In the genomic region with DNA sequence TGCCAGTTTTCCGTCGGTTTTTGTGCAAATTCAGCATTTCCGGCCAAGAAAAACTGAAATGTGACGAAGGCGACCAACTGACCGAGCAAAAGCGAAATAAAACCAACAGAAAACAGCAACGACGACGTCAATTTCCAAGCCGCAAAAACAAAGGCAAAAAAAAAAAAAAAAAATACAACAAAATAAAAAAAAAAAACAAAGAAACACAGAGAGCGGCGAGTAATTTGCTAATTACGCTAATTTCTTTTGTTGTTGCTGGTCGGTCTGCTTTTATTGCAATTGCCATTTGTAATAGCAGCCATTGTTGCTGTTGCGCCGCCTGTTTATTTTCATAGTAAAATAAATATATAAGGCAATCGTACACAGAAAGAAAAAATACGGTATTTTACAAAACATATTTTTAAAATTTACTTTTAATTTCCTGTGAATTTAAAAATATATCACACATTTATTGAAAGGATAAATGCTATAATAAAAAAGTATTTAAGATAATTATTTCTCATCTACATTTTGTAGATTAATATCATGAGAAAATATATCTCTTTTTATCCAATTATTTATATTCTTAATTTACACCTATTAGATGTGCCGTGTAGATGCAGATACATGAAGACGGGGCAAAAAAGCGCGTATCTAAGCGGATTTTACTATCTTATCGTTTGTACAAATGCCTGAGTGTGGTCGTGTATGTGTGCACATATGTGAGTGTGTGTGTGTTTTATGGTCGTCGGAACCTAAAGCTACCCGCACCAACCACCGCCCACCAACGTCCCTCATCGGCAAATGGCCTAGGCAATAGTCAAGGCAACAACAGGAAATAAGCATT, we compare ENCODE assay signal across 3 fruit fly cellular contexts.
TF ChIP-seq lines count a peak whose summit lies in the region.

No protein-coding gene starts in this region.

TF ChIP-seq in whole organism, adult, 20 proteins besides CTCF, POLR2A, EP300 and RAD21 (continued from another document):
- TF ChIP-seq CG7045 (GFP tag; optimal IDR thresholded peaks at IDR 0.05; lab: Kevin White, UChicago), result peak; percentile 48
- peak; percentile 28 for TF ChIP-seq pad (GFP tag; optimal IDR thresholded peaks at IDR 0.05; lab: Kevin White, UChicago)
- TF ChIP-seq Mnt (GFP tag; optimal IDR thresholded peaks at IDR 0.05; lab: Kevin White, UChicago), result no peak
- TF ChIP-seq cic (GFP tag; optimal IDR thresholded peaks at IDR 0.05; lab: Kevin White, UChicago), result peak; percentile 95
TF ChIP-seq in whole organism, adult: peak in this region for 13.

TF ChIP-seq in whole organism, embryonic, 481 proteins besides CTCF, POLR2A, EP300 and RAD21 (continued from another document and continues in another):
- TF ChIP-seq CG10654 (GFP tag; optimal IDR thresholded peaks at IDR 0.05; lab: Kevin White, UChicago) (no peak), exex (tag; optimal IDR thresholded peaks at IDR 0.05; lab: Kevin White, UChicago) (peak; percentile 24), CG18599 (GFP tag; optimal IDR thresholded peaks at IDR 0.05; lab: Kevin White, UChicago) (peak; percentile 66), dm (GFP tag; optimal IDR thresholded peaks at IDR 0.05; lab: Kevin White, UChicago) (no peak), Ada2b (GFP tag; IDR thresholded peaks at IDR 0.05; lab: Robert Waterston, UW) (0 out of 2 replicates have a peak, but pooled peaks have one; percentile 23), CG9817 (tag; optimal IDR thresholded peaks at IDR 0.05; lab: Kevin White, UChicago) (no peak), sr (GFP tag; IDR thresholded peaks at IDR 0.05; lab: Robert Waterston, UW) (peak; percentile 86), Atf-2 (GFP tag; optimal IDR thresholded peaks at IDR 0.05; lab: Kevin White, UChicago) (no peak), Antp (GFP tag; optimal IDR thresholded peaks at IDR 0.05; lab: Kevin White, UChicago) (no peak), CG7357 (GFP tag; IDR thresholded peaks at IDR 0.05; lab: Robert Waterston, UW) (peak; percentile 38; the same call in 1 of the 3 replicates), Hmr (GFP tag; optimal IDR thresholded peaks at IDR 0.05; lab: Kevin White, UChicago) (peak; percentile 34), ken (GFP tag; IDR thresholded peaks at IDR 0.05; lab: Robert Waterston, UW) (no peak), CG12155 (GFP tag; optimal IDR thresholded peaks at IDR 0.05; lab: Kevin White, UChicago) (no peak), gsb-n (tag; optimal IDR thresholded peaks at IDR 0.05; lab: Kevin White, UChicago) (peak; percentile 19), mirr (GFP tag; optimal IDR thresholded peaks at IDR 0.05; lab: Kevin White, UChicago) (peak; percentile 68), run (tag; optimal IDR thresholded peaks at IDR 0.05; lab: Kevin White, UChicago) (peak; percentile 7), CG15269 (tag; optimal IDR thresholded peaks at IDR 0.05; lab: Kevin White, UChicago) (peak; percentile 77), CG30431 (GFP tag; optimal IDR thresholded peaks at IDR 0.05; lab: Kevin White, UChicago) (no peak), CG1832 (GFP tag; optimal IDR thresholded peaks at IDR 0.05; lab: Kevin White, UChicago) (no peak), Opbp (GFP tag; IDR thresholded peaks at IDR 0.05; lab: Robert Waterston, UW; ENCODE audit: partially characterized antibody) (no peak), CG4707 (GFP tag; optimal IDR thresholded peaks at IDR 0.05; lab: Kevin White, UChicago) (no peak), Fer2 (tag; optimal IDR thresholded peaks at IDR 0.05; lab: Kevin White, UChicago) (peak; percentile 17), E2f2 (GFP tag; IDR thresholded peaks at IDR 0.05; lab: Robert Waterston, UW) (peak; percentile 36; the same call in 1 of the 2 replicates), slp2 (GFP tag; optimal IDR thresholded peaks at IDR 0.05; lab: Kevin White, UChicago) (no peak), CG9437 (GFP tag; optimal IDR thresholded peaks at IDR 0.05; lab: Kevin White, UChicago) (peak; percentile 39), lab (GFP tag; optimal IDR thresholded peaks at IDR 0.05; lab: Kevin White, UChicago) (peak; percentile 58), fu2 (GFP tag; optimal IDR thresholded peaks at IDR 0.05; lab: Kevin White, UChicago) (no peak), Blimp-1 (GFP tag; optimal IDR thresholded peaks at IDR 0.05; lab: Kevin White, UChicago) (peak; percentile 27), cg (GFP tag; optimal IDR thresholded peaks at IDR 0.05; lab: Kevin White, UChicago) (peak; percentile 70), CG15696 (tag; optimal IDR thresholded peaks at IDR 0.05; lab: Kevin White, UChicago) (no peak), so (GFP tag; IDR thresholded peaks at IDR 0.05; lab: Robert Waterston, UW) (no peak), ara (GFP tag; IDR thresholded peaks at IDR 0.05; lab: Robert Waterston, UW) (no peak), Med (GFP tag; lab: Kevin White, UChicago) (peak; percentile 78), btn (GFP tag; optimal IDR thresholded peaks at IDR 0.05; lab: Kevin White, UChicago) (no peak), CG2875 (GFP tag; optimal IDR thresholded peaks at IDR 0.05; lab: Kevin White, UChicago) (no peak), CG18262 (tag; optimal IDR thresholded peaks at IDR 0.05; lab: Kevin White, UChicago) (peak; percentile 68), row (GFP tag; IDR thresholded peaks at IDR 0.05; lab: Robert Waterston, UW) (peak; percentile 59; the same call in 2 of the 3 replicates), HmgZ (tag; optimal IDR thresholded peaks at IDR 0.05; lab: Kevin White, UChicago) (peak; percentile 33), Poxn (GFP tag; IDR thresholded peaks at IDR 0.05; lab: Robert Waterston, UW) (no peak), CG13775 (GFP tag; optimal IDR thresholded peaks at IDR 0.05; lab: Kevin White, UChicago) (peak; percentile 37), CG13123 (GFP tag; optimal IDR thresholded peaks at IDR 0.05; lab: Kevin White, UChicago) (no peak), az2 (GFP tag; optimal IDR thresholded peaks at IDR 0.05; lab: Kevin White, UChicago) (peak; percentile 16), CG14014 (GFP tag; IDR thresholded peaks at IDR 0.05; lab: Robert Waterston, UW) (peak; percentile 49; the same call in 1 of the 2 replicates), vvl (GFP tag; IDR thresholded peaks at IDR 0.05; lab: Robert Waterston, UW) (peak; percentile 49), CG15514 (GFP tag; optimal IDR thresholded peaks at IDR 0.05; lab: Kevin White, UChicago) (no peak), CG10274 (GFP tag; optimal IDR thresholded peaks at IDR 0.05; lab: Kevin White, UChicago) (no peak), CG4360 (GFP tag; IDR thresholded peaks at IDR 0.05; lab: Robert Waterston, UW) (no peak), tup (GFP tag; optimal IDR thresholded peaks at IDR 0.05; lab: Kevin White, UChicago) (no peak), PHDP (tag; optimal IDR thresholded peaks at IDR 0.05; lab: Kevin White, UChicago) (peak; percentile 74), Meics (GFP tag; optimal IDR thresholded peaks at IDR 0.05; lab: Kevin White, UChicago) (peak; percentile 74), Sry-δ (GFP tag; optimal IDR thresholded peaks at IDR 0.05; lab: Kevin White, UChicago) (no peak), grau (tag; optimal IDR thresholded peaks at IDR 0.05; lab: Kevin White, UChicago) (peak; percentile 80), CG10209 (GFP tag; optimal IDR thresholded peaks at IDR 0.05; lab: Kevin White, UChicago) (peak; percentile 51), CG12299 (tag; optimal IDR thresholded peaks at IDR 0.05; lab: Kevin White, UChicago) (no peak), CG17361 (GFP tag; IDR thresholded peaks at IDR 0.05; lab: Robert Waterston, UW) (peak; percentile 71; the same call in 2 of the 3 replicates), CG12104 (GFP tag; optimal IDR thresholded peaks at IDR 0.05; lab: Kevin White, UChicago) (no peak), Hr39 (optimal IDR thresholded peaks at IDR 0.05; lab: Kevin White, UChicago) (no peak), danr (GFP tag; IDR thresholded peaks at IDR 0.05; lab: Robert Waterston, UW) (no peak), CG16815 (GFP tag; optimal IDR thresholded peaks at IDR 0.05; lab: Kevin White, UChicago) (no peak)

TF ChIP-seq in whole organism, prepupa, 60 proteins besides CTCF, POLR2A, EP300 and RAD21 (continued from another document):
- TF ChIP-seq CG6163 (GFP tag; IDR thresholded peaks at IDR 0.05; lab: Robert Waterston, UW) (no peak), esn (GFP tag; optimal IDR thresholded peaks at IDR 0.05; lab: Kevin White, UChicago) (peak; percentile 62), achi (GFP tag; optimal IDR thresholded peaks at IDR 0.05; lab: Kevin White, UChicago) (peak; percentile 40), CG8319 (GFP tag; optimal IDR thresholded peaks at IDR 0.05; lab: Kevin White, UChicago) (no peak), CG15336 (GFP tag; IDR thresholded peaks at IDR 0.05; lab: Robert Waterston, UW) (peak; percentile 78), CG10631 (GFP tag; optimal IDR thresholded peaks at IDR 0.05; lab: Kevin White, UChicago) (peak; percentile 33), CG11902 (GFP tag; optimal IDR thresholded peaks at IDR 0.05; lab: Kevin White, UChicago) (no peak), eg (GFP tag; IDR thresholded peaks at IDR 0.05; lab: Robert Waterston, UW) (peak; percentile 50), Gug (GFP tag; IDR thresholded peaks at IDR 0.05; lab: Robert Waterston, UW) (peak; percentile 41; the same call in 1 of the 2 replicates), Lpt (GFP tag; optimal IDR thresholded peaks at IDR 0.05; lab: Kevin White, UChicago) (peak; percentile 39), pdm3 (GFP tag; optimal IDR thresholded peaks at IDR 0.05; lab: Kevin White, UChicago) (peak; percentile 10), CG32006 (GFP tag; optimal IDR thresholded peaks at IDR 0.05; lab: Kevin White, UChicago) (peak; percentile 59), Blimp-1 (GFP tag; optimal IDR thresholded peaks at IDR 0.05; lab: Kevin White, UChicago) (no peak), Sox14 (GFP tag; optimal IDR thresholded peaks at IDR 0.05; lab: Kevin White, UChicago) (peak; percentile 15), CG4318 (GFP tag; optimal IDR thresholded peaks at IDR 0.05; lab: Kevin White, UChicago) (peak; percentile 26), Hr4 (GFP tag; optimal IDR thresholded peaks at IDR 0.05; lab: Kevin White, UChicago) (peak; percentile 37), vri (GFP tag; optimal IDR thresholded peaks at IDR 0.05; lab: Kevin White, UChicago) (no peak), CG16779 (tag; optimal IDR thresholded peaks at IDR 0.05; lab: Kevin White, UChicago) (peak; percentile 11), Sox15 (GFP tag; optimal IDR thresholded peaks at IDR 0.05; lab: Kevin White, UChicago) (no peak), acj6 (GFP tag; optimal IDR thresholded peaks at IDR 0.05; lab: Kevin White, UChicago) (peak; percentile 42), CG3919 (GFP tag; optimal IDR thresholded peaks at IDR 0.05; lab: Kevin White, UChicago) (peak; percentile 37), Smox (GFP tag; optimal IDR thresholded peaks at IDR 0.05; lab: Kevin White, UChicago) (peak; percentile 48), cyc (GFP tag; optimal IDR thresholded peaks at IDR 0.05; lab: Kevin White, UChicago) (peak; percentile 17), Eip78C (GFP tag; lab: Kevin White, UChicago) (peak; percentile 88), CG6276 (GFP tag; optimal IDR thresholded peaks at IDR 0.05; lab: Kevin White, UChicago) (peak; percentile 24), CG6792 (GFP tag; optimal IDR thresholded peaks at IDR 0.05; lab: Kevin White, UChicago) (peak; percentile 49)
